Worm (Caenorhabditis elegans) whole organism, L3 larva: Measurements from ENCODE around the gene F38B7.3.

Experiments
- egl-27 ChIP-seq: sonication (generic microtip); optimal IDR thresholded peaks from 4 replicates; lab custom pipeline; 2017; ENCODE audit warnings: missing biosample characterization, missing genetic modification reagents, missing genetic modification characterization
- sea-2 ChIP-seq: fragments of 150-350 bp; sonication (generic microtip); optimal IDR thresholded peaks from 4 replicates; lab custom pipeline; 2014; ENCODE audit warnings: missing biosample characterization, missing genetic modification reagents, missing genetic modification characterization
- unc-39 ChIP-seq: sonication (generic microtip); optimal IDR thresholded peaks from 4 replicates; lab custom pipeline; 2017; ENCODE audit warnings: missing biosample characterization, missing genetic modification characterization

DNA sequence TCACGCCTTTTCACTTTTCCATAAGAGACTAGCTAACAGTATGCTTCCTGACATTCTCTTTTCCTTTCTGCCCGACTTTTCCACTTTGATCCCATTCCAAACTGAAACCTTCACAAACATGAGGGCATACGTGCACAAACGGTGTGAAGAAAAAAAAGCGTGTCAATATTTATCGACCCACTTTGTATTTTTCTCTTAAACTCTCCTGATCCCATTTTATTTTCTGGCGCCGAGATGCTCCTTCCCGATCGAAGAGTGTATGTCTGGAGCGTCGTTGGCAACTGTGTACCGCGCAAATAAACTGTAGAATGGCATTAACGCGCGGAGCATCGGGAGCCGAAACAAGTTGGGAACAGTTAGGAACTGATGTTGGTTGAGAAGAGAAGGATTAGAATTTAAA lies 19.4 kb upstream of the F38B7.3 start:
- TF ChIP-seq unc-39 (tag; lab: Kevin White, UChicago) (no peak), egl-27 (tag; lab: Kevin White, UChicago) (no peak), sea-2 (GFP tag; lab: Kevin White, UChicago) (no peak)
